Worm (Caenorhabditis elegans): Measurements from ENCODE around the gene ZK418.5.

- TF ChIP-seq dao-5 (tag; optimal IDR thresholded peaks at IDR 0.05) (no peak), him-1 (tag; optimal IDR thresholded peaks at IDR 0.05) (no peak)
Measured at ce11 chrIII:7063061-7063460, 10.6 kb downstream of the ZK418.5 start.

All from whole organism, L4/young adult.